Worm (Caenorhabditis elegans) whole organism, mixed stage, embryonic: ENCODE results near the gene srw-77.
"Not testable (repeated sequence)": the region's sequence is repeated elsewhere in the genome, so short reads cannot be mapped to it uniquely, and the experiment has no call there.

Experiments used
- ceh-83 ChIP-seq: fragments of 200-800 bp; sonication (Bioruptor generic); optimal IDR thresholded peaks from 2 replicates; lab custom pipeline; 2018; ENCODE audit warnings: mild to moderate bottlenecking, missing genetic modification characterization, missing compliant biosample characterization
- cnd-1 ChIP-seq: fragments of 200-800 bp; sonication (Bioruptor generic); optimal IDR thresholded peaks from 2 replicates; lab custom pipeline; 2018; ENCODE audit warnings: mild to moderate bottlenecking, missing genetic modification characterization, missing compliant biosample characterization
- drap-1 ChIP-seq: fragments of 200-800 bp; sonication (Bioruptor generic); optimal IDR thresholded peaks from 3 replicates; lab custom pipeline; 2018; ENCODE audit warnings: mild to moderate bottlenecking, missing genetic modification characterization, missing compliant biosample characterization
- elt-1 ChIP-seq: sonication (generic microtip); optimal IDR thresholded peaks from 2 replicates; lab custom pipeline; 2017; ENCODE audit warnings: missing genetic modification characterization, mild to moderate bottlenecking, missing compliant biosample characterization, antibody characterized with exemption, moderate library complexity, borderline replicate concordance; ENCODE audit not compliant: insufficient read depth
- lin-13 ChIP-seq: fragments of 150-350 bp; optimal IDR thresholded peaks from 2 replicates; lab custom pipeline; 2014; ENCODE audit warnings: missing biosample characterization, missing genetic modification characterization
- lsy-2 ChIP-seq: fragments of 150-350 bp; optimal IDR thresholded peaks from 2 replicates; lab custom pipeline; 2014; ENCODE audit warnings: missing biosample characterization, missing genetic modification characterization
- mab-5 ChIP-seq: fragments of 150-350 bp; optimal IDR thresholded peaks from 2 replicates; lab custom pipeline; 2014; ENCODE audit warnings: missing biosample characterization, missing genetic modification characterization
- mep-1 ChIP-seq: fragments of 150-350 bp; optimal IDR thresholded peaks from 2 replicates; lab custom pipeline; 2017; ENCODE audit warnings: missing biosample characterization, missing genetic modification reagents, missing genetic modification characterization, inconsistent platforms
- nhr-12 ChIP-seq: fragments of 150-350 bp; optimal IDR thresholded peaks from 2 replicates; lab custom pipeline; 2014; ENCODE audit warnings: missing biosample characterization, missing genetic modification characterization
- nhr-28 ChIP-seq: fragments of 150-350 bp; optimal IDR thresholded peaks from 2 replicates; lab custom pipeline; 2014; ENCODE audit warnings: missing biosample characterization, missing genetic modification characterization
- nhr-76 ChIP-seq: sonication (generic microtip); optimal IDR thresholded peaks from 2 replicates; lab custom pipeline; 2017; ENCODE audit warnings: missing biosample characterization, missing genetic modification characterization
- snpc-4 ChIP-seq: fragments of 150-350 bp; optimal IDR thresholded peaks from 2 replicates; lab custom pipeline; 2014; ENCODE audit warnings: missing biosample characterization, missing genetic modification characterization

DNA sequence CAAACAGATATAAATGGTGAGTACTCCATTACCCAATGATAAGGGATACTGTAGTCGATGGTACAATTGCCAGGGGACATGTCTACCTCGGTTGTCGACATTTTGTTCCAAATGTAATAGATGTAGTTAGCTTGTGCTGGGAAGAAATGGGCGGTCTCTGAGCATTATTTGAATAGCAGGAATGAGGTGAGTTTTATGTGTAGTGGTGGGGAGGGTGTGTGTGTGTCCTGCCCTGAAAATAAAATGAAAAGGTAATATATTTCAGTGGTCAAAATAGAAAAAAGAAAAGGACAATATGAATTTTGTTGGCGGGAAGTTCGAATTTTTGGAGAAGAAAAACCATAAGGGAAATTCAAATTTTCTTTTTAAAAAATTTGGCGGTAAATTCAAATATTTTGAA lies 17.4 kb upstream of the srw-77 start, which contains the start of gene Y70C5B.2:
- TF ChIP-seq lsy-2 (tag; lab: Kevin White, UChicago); snpc-4; ceh-83 (GFP tag; lab: Kevin White, UChicago); nhr-76 (tag; lab: Kevin White, UChicago); nhr-28 (tag; lab: Kevin White, UChicago); lin-13 (tag; lab: Kevin White, UChicago); cnd-1 (tag; lab: Kevin White, UChicago); mep-1 (tag; lab: Kevin White, UChicago); mab-5 (tag; lab: Kevin White, UChicago); elt-1; drap-1 (GFP tag; lab: Kevin White, UChicago); nhr-12 (tag; lab: Kevin White, UChicago): not testable (repeated sequence)
